Worm (Caenorhabditis elegans) whole organism, L4 larva: ENCODE data around the gene ZK355.2.

Source experiments
- F44E2.7 ChIP-seq: fragments of 200-800 bp; sonication (Bioruptor generic); IDR thresholded peaks from 2 replicates; pipeline ENCODE4 v2.1.2; 2022; ENCODE audit warnings: missing genetic modification characterization, missing compliant biosample characterization
- F49E8.2 ChIP-seq: sonication (generic microtip); optimal IDR thresholded peaks from 2 replicates; lab custom pipeline; 2016; ENCODE audit warnings: missing compliant biosample characterization, mild to moderate bottlenecking, missing genetic modification characterization, borderline replicate concordance
- T20F7.1 ChIP-seq: fragments of 200-800 bp; sonication (Bioruptor generic); optimal IDR thresholded peaks from 2 replicates; lab custom pipeline; 2018; ENCODE audit warnings: mild to moderate bottlenecking, missing genetic modification characterization, missing compliant biosample characterization
- Y5F2A.4 ChIP-seq: fragments of 200-800 bp; sonication (Bioruptor generic); optimal IDR thresholded peaks from 2 replicates; lab custom pipeline; 2018; ENCODE audit warnings: mild to moderate bottlenecking, missing genetic modification characterization, missing compliant biosample characterization
- aha-1 ChIP-seq: fragments of 150-350 bp; peaks from one replicate; lab custom pipeline; 2014; ENCODE audit warnings: missing biosample characterization, missing genetic modification characterization
- ceh-20 ChIP-seq: fragments of 200-800 bp; sonication (Bioruptor generic); IDR thresholded peaks from 2 replicates; pipeline ENCODE4 v1.3.6; 2022; ENCODE audit warnings: missing genetic modification reagents, missing genetic modification characterization, missing compliant biosample characterization
- ceh-44 ChIP-seq: fragments of 200-800 bp; sonication (Bioruptor generic); IDR thresholded peaks from 2 replicates; pipeline ENCODE4 v1.3.6; 2022; ENCODE audit warnings: missing genetic modification reagents, missing genetic modification characterization, missing compliant biosample characterization
- ctbp-1 ChIP-seq: fragments of 200-800 bp; sonication (Bioruptor generic); IDR thresholded peaks from 2 replicates; pipeline ENCODE4 v1.3.6; 2022; ENCODE audit warnings: missing genetic modification reagents, missing genetic modification characterization, missing compliant biosample characterization
- daf-12 ChIP-seq: fragments of 150-350 bp; optimal IDR thresholded peaks from 2 replicates; lab custom pipeline; 2014; ENCODE audit warnings: missing biosample characterization, missing genetic modification reagents, missing genetic modification characterization
- daf-16 ChIP-seq, 3 experiments: sonication (generic microtip); optimal IDR thresholded peaks; 2 replicates each; lab custom pipeline; 2016 to 2017; ENCODE audit warnings: missing genetic modification characterization in 3 of 3, missing genetic modification reagents in 3 of 3, mild to moderate bottlenecking in 2 of 3, missing compliant biosample characterization in 2 of 3, missing biosample characterization in 1 of 3, moderate library complexity in 1 of 3
- dmd-6 ChIP-seq: fragments of 200-800 bp; sonication (Bioruptor generic); IDR thresholded peaks from 2 replicates; pipeline ENCODE4 v1.3.6; 2022; ENCODE audit warnings: missing genetic modification reagents, missing genetic modification characterization, missing compliant biosample characterization
- dpl-1 ChIP-seq: fragments of 150-350 bp; optimal IDR thresholded peaks from 2 replicates; lab custom pipeline; 2014; ENCODE audit warnings: missing biosample characterization, missing genetic modification reagents, missing genetic modification characterization
- duxl-1 ChIP-seq: sonication (generic microtip); optimal IDR thresholded peaks from 2 replicates; lab custom pipeline; 2016; ENCODE audit warnings: mild to moderate bottlenecking, missing genetic modification characterization, moderate library complexity, missing compliant biosample characterization; ENCODE audit not compliant: poor library complexity
- dve-1 ChIP-seq: sonication (generic microtip); optimal IDR thresholded peaks from 2 replicates; lab custom pipeline; 2017; ENCODE audit warnings: antibody characterized with exemption, mild to moderate bottlenecking, missing genetic modification characterization, missing compliant biosample characterization; ENCODE audit not compliant: insufficient read depth
- fkh-10 ChIP-seq: fragments of 150-350 bp; optimal IDR thresholded peaks from 2 replicates; lab custom pipeline; 2014; ENCODE audit warnings: missing biosample characterization, missing genetic modification reagents, missing genetic modification characterization
- hif-1 ChIP-seq, 2 experiments: sonication (generic microtip); optimal IDR thresholded peaks; 2 replicates each; lab custom pipeline; 2016 to 2017; ENCODE audit warnings: missing compliant biosample characterization in 2 of 2, missing genetic modification characterization in 2 of 2, missing genetic modification reagents in 2 of 2, missing genotype in 2 of 2, mild to moderate bottlenecking in 1 of 2
- hlh-11 ChIP-seq: fragments of 200-800 bp; sonication (Bioruptor generic); optimal IDR thresholded peaks from 2 replicates; lab custom pipeline; 2018; ENCODE audit warnings: mild to moderate bottlenecking, missing genetic modification characterization, missing compliant biosample characterization
- hlh-30 ChIP-seq: sonication (generic microtip); optimal IDR thresholded peaks from 2 replicates; lab custom pipeline; 2017; ENCODE audit warnings: antibody characterized with exemption, mild to moderate bottlenecking, missing genetic modification characterization, missing compliant biosample characterization; ENCODE audit not compliant: insufficient read depth
- hmg-1.1 ChIP-seq: fragments of 200-800 bp; sonication (Bioruptor generic); IDR thresholded peaks from 2 replicates; pipeline ENCODE4 v1.3.6; 2022; ENCODE audit warnings: missing genetic modification reagents, missing genetic modification characterization, missing compliant biosample characterization
- lin-1 ChIP-seq: fragments of 200-800 bp; sonication (Bioruptor generic); IDR thresholded peaks from 2 replicates; pipeline ENCODE4 v1.3.6; 2022; ENCODE audit warnings: missing genetic modification reagents, missing genetic modification characterization, missing compliant biosample characterization
- lin-13 ChIP-seq: fragments of 150-350 bp; optimal IDR thresholded peaks from 2 replicates; lab custom pipeline; 2014; ENCODE audit warnings: missing biosample characterization, missing genetic modification reagents, missing genetic modification characterization
- lin-39 ChIP-seq: fragments of 150-350 bp; optimal IDR thresholded peaks from 2 replicates; lab custom pipeline; 2014; ENCODE audit warnings: missing biosample characterization, missing genetic modification reagents, missing genetic modification characterization
- lsy-2 ChIP-seq, 2 experiments: fragments of 150-350 bp in 1 of 2; sonication (generic microtip) in 1 of 2; optimal IDR thresholded peaks; 2 replicates each; lab custom pipeline; 2014 to 2017; ENCODE audit warnings: missing biosample characterization in 2 of 2, missing genetic modification characterization in 2 of 2
- mdl-1 ChIP-seq, 2 experiments: fragments of 150-350 bp in 1 of 2; sonication (generic microtip) in 1 of 2; optimal IDR thresholded peaks; 2 replicates each; lab custom pipeline; 2014 to 2017; ENCODE audit warnings: missing biosample characterization in 2 of 2, missing genetic modification characterization in 2 of 2
- mep-1 ChIP-seq: fragments of 150-350 bp; sonication (generic microtip); optimal IDR thresholded peaks from 3 replicates; lab custom pipeline; 2014; ENCODE audit warnings: missing biosample characterization, missing genetic modification characterization
- mes-2 ChIP-seq: sonication (generic microtip); optimal IDR thresholded peaks from 2 replicates; lab custom pipeline; 2016; ENCODE audit warnings: missing genotype, mild to moderate bottlenecking, missing genetic modification characterization, missing compliant biosample characterization; ENCODE audit not compliant: poor library complexity, severe bottlenecking
- mxl-2 ChIP-seq: fragments of 200-800 bp; sonication (Bioruptor generic); conservative IDR thresholded peaks from 2 replicates; pipeline ENCODE4 v1.3.6; 2022; ENCODE audit warnings: missing genetic modification reagents, missing genetic modification characterization, missing compliant biosample characterization
- mxl-3 ChIP-seq: fragments of 200-800 bp; sonication (Bioruptor generic); optimal IDR thresholded peaks from 2 replicates; lab custom pipeline; 2018; ENCODE audit warnings: mild to moderate bottlenecking, missing genetic modification characterization, missing compliant biosample characterization
- nhr-10 ChIP-seq: fragments of 150-350 bp; optimal IDR thresholded peaks from 2 replicates; lab custom pipeline; 2014; ENCODE audit warnings: missing biosample characterization, missing genetic modification characterization
- nhr-11 ChIP-seq: fragments of 150-350 bp; optimal IDR thresholded peaks from 2 replicates; lab custom pipeline; 2014; ENCODE audit warnings: missing biosample characterization, missing genetic modification characterization
- nhr-111 ChIP-seq: fragments of 200-800 bp; sonication (Bioruptor generic); optimal IDR thresholded peaks from 2 replicates; lab custom pipeline; 2018; ENCODE audit warnings: mild to moderate bottlenecking, missing genetic modification characterization, missing compliant biosample characterization
- nhr-237 ChIP-seq: sonication (generic microtip); optimal IDR thresholded peaks from 2 replicates; lab custom pipeline; 2017; ENCODE audit warnings: missing biosample characterization, missing genetic modification characterization
- nhr-28 ChIP-seq: fragments of 150-350 bp; optimal IDR thresholded peaks from 2 replicates; lab custom pipeline; 2014; ENCODE audit warnings: missing biosample characterization, missing genetic modification characterization
- nhr-77 ChIP-seq: fragments of 150-350 bp; optimal IDR thresholded peaks from 2 replicates; lab custom pipeline; 2014; ENCODE audit warnings: missing biosample characterization, missing genetic modification characterization
- php-3 ChIP-seq: fragments of 200-800 bp; sonication (Bioruptor generic); IDR thresholded peaks from 2 replicates; pipeline ENCODE4 v1.3.6; 2022; ENCODE audit warnings: missing genetic modification reagents, missing genetic modification characterization, missing compliant biosample characterization
- pqm-1 ChIP-seq: sonication (generic microtip); optimal IDR thresholded peaks from 2 replicates; lab custom pipeline; 2017; ENCODE audit warnings: missing biosample characterization, missing genetic modification characterization
- sdz-12 ChIP-seq: fragments of 200-800 bp; sonication (Bioruptor generic); optimal IDR thresholded peaks from 2 replicates; lab custom pipeline; 2018; ENCODE audit warnings: mild to moderate bottlenecking, missing genetic modification characterization, missing compliant biosample characterization
- set-16 ChIP-seq: fragments of 200-800 bp; sonication (Bioruptor generic); IDR thresholded peaks from 2 replicates; pipeline ENCODE4 v1.3.6; 2022; ENCODE audit warnings: missing genetic modification reagents, missing genetic modification characterization, missing compliant biosample characterization
- tag-97 ChIP-seq: fragments of 200-800 bp; sonication (Bioruptor generic); IDR thresholded peaks from 2 replicates; pipeline ENCODE4 v1.3.6; 2022; ENCODE audit warnings: missing genetic modification characterization, missing compliant biosample characterization
- tra-1 ChIP-seq: fragments of 200-800 bp; sonication (Bioruptor generic); IDR thresholded peaks from 2 replicates; pipeline ENCODE4 v1.3.6; 2022; ENCODE audit warnings: missing genetic modification reagents, missing genetic modification characterization, missing compliant biosample characterization
- zag-1 ChIP-seq: fragments of 150-350 bp; optimal IDR thresholded peaks from 2 replicates; lab custom pipeline; 2014; ENCODE audit warnings: missing biosample characterization, missing genetic modification characterization
- ztf-11 ChIP-seq: fragments of 150-350 bp; optimal IDR thresholded peaks from 2 replicates; lab custom pipeline; 2014; ENCODE audit warnings: missing biosample characterization, missing genetic modification characterization

ZK355.2 gene

DNA sequence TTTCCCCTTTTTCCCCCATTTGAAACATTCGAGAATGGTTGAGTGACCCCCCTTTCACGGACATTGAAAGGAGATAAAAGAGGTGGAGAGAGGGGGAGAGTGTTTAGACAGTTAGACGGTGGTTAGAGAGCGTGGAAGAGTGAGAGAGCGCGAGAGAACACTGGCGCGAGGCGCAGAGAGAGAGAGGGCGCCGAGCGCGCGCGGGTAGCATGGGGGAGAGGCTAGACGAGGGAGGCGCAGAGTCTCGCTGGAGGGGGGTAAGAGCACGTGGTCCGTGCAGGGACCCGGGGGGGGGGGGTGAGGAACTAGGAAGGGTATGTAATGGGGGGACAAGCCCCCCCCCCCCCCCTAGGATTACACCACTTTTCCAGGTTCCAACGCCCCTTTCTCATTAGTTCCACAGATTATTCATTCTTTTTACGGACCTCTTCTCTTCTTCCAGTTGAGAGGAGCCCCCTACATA lies 50.3 kb downstream of the ZK355.2 start (continued):
- TF ChIP-seq php-3 (peak; percentile 94), ztf-11 (tag; lab: Kevin White, UChicago) (no peak), hif-1 (tag; optimal IDR thresholded peaks at IDR 0.05; lab: Kevin White, UChicago) (peak in 1 of 2 experiments; percentile 85), Y5F2A.4 (GFP tag; lab: Kevin White, UChicago) (peak; percentile 46), F49E8.2 (tag; lab: Kevin White, UChicago) (no peak), nhr-28 (tag; lab: Kevin White, UChicago) (peak; percentile 86), fkh-10 (GFP tag; lab: Kevin White, UChicago) (peak; percentile 91), nhr-11 (tag; lab: Kevin White, UChicago) (peak; percentile 90), F44E2.7 (GFP tag; lab: Robert Waterston, UW) (no peak), ceh-44 (GFP tag; lab: Robert Waterston, UW) (no peak), ceh-20 (GFP tag; lab: Robert Waterston, UW) (peak; percentile 99), nhr-111 (GFP tag; lab: Kevin White, UChicago) (peak; percentile 76), set-16 (GFP tag; lab: Robert Waterston, UW) (peak; percentile 100), ctbp-1 (peak; percentile 98)
- TF ChIP-seq, all 104 proteins: peak for 73

DNA sequence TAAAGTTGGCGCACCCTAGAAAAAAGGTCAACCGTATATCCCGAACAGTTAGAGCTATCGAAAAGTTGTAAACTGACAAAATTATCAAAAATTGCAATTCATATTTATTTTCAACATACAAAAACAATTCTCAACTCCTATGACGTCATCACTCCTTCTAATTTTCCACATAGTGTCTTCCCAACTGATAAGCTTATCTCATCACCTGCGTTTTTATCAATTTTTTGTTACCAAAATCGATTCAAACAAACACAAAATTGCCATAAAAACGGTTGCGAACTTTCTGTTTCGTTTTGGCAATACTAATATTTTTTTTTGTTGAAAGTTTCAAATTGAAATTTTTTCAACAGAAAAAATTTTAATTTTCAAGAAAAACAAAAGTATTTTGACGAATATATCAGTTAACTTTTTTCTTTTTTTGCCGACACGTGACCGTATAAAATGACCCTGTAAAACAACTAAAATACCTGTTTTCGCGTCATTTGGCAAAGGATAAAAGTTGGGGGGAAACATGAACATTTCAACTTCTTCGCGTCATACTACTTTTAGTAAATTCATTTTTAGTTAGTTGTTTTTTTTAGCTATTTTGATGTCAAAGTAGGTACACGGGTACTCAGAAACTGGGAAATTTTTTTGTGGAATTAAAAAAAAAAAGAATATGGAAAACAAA lies 52.0 kb downstream of the ZK355.2 start:
- peak; percentile 37 for TF ChIP-seq mep-1 (tag; lab: Kevin White, UChicago)
- no peak for TF ChIP-seq zag-1 (tag; lab: Kevin White, UChicago)
- TF ChIP-seq lsy-2 (tag; optimal IDR thresholded peaks at IDR 0.05; lab: Kevin White, UChicago): peak in 1 of 2 experiments; percentile 4
- peak; percentile 38 for TF ChIP-seq aha-1 (tag; lab: Kevin White, UChicago)
- TF ChIP-seq tra-1 (GFP tag; lab: Robert Waterston, UW): no peak
- peak; percentile 84 for TF ChIP-seq dve-1 (tag; lab: Kevin White, UChicago)
- TF ChIP-seq lin-39 (tag; lab: Kevin White, UChicago): no peak
- TF ChIP-seq lin-13 (GFP tag; lab: Kevin White, UChicago): peak; percentile 2
- TF ChIP-seq nhr-28 (tag; lab: Kevin White, UChicago): peak; percentile 70
- no peak for TF ChIP-seq mxl-2 (GFP tag; lab: Robert Waterston, UW)
- 0 out of 2 replicates have a peak, but pooled peaks have one; percentile 38 for TF ChIP-seq lin-1 (GFP tag; lab: Robert Waterston, UW)
- TF ChIP-seq sdz-12 (GFP tag; lab: Kevin White, UChicago): no peak
- TF ChIP-seq hlh-30 (tag; lab: Kevin White, UChicago): peak; percentile 18
- no peak for TF ChIP-seq nhr-237 (tag; lab: Kevin White, UChicago)
- peak; percentile 14 for TF ChIP-seq T20F7.1 (GFP tag; lab: Kevin White, UChicago)
- TF ChIP-seq mxl-3 (GFP tag; lab: Kevin White, UChicago): peak; percentile 2
- TF ChIP-seq daf-12: no peak
- TF ChIP-seq daf-16 (GFP tag; optimal IDR thresholded peaks at IDR 0.05; lab: Kevin White, UChicago): no peak
- peak; percentile 84 for TF ChIP-seq daf-16 (tag; optimal IDR thresholded peaks at IDR 0.05; lab: Kevin White, UChicago)
- TF ChIP-seq duxl-1: no peak
- no peak for TF ChIP-seq hmg-1.1 (GFP tag; lab: Robert Waterston, UW)
- peak; percentile 89 for TF ChIP-seq pqm-1 (tag; lab: Kevin White, UChicago)
- TF ChIP-seq dmd-6: peak; percentile 89
- TF ChIP-seq php-3: peak; percentile 39; the same call in 1 of the 2 replicates
- no peak for TF ChIP-seq nhr-10
- TF ChIP-seq hlh-11 (tag; lab: Kevin White, UChicago): peak; percentile 77
- TF ChIP-seq dpl-1: peak; percentile 3
- peak; percentile 65 for TF ChIP-seq nhr-77 (tag; lab: Kevin White, UChicago)
- peak; percentile 26 for TF ChIP-seq mes-2
- peak in 1 of 2 experiments; percentile 12 for TF ChIP-seq mdl-1 (tag; optimal IDR thresholded peaks at IDR 0.05; lab: Kevin White, UChicago)
- no peak for TF ChIP-seq tag-97 (GFP tag; lab: Robert Waterston, UW)
